Fruit fly (Drosophila melanogaster): Measurements from ENCODE around the gene Strump.
A peak's percentile ranks its signal among the peaks of the same experiment; 100 is the strongest.

Strump gene

DNA sequence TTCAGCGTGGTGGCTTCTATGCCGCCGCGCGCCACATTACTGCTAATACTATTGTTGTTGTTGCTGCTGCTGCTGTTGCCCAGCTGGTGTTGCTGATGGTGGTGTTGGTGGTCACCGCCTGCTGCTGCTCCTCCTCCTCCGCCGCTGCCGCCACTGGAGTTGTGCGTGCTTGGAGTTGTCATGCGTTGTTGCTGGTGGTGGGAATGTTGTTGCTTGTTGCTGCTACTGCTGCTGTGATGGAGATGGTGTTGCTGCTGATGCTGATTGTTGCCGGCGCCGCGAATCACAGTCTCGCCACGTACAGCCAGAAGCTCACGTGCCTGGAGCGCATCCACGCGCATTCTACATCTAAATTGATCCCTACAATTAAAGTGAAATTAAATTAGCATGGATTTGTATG is 19.8 kb downstream of the Strump start:
- TF ChIP-seq CG6791 (GFP tag; IDR thresholded peaks at IDR 0.05; ENCODE audit: partially characterized antibody): 0 out of 3 replicates have a peak, but pooled peaks have one; percentile 13
- TF ChIP-seq Ets65A (GFP tag): peak; percentile 37
- peak; percentile 25 for TF ChIP-seq Med (GFP tag)
- no peak for TF ChIP-seq Hr78 (GFP tag; optimal IDR thresholded peaks at IDR 0.05)

dm6 chr3L:16143685-16144539 is 22.1 kb downstream of the Strump start, which contains the start of gene CG32152:
Gene CG32152, minus strand, starts transcription at chr3L:16144036.
- TF ChIP-seq Hmx (GFP tag; optimal IDR thresholded peaks at IDR 0.05) (no peak), stwl (tag; optimal IDR thresholded peaks at IDR 0.05) (peak; percentile 70), CG4617 (GFP tag; optimal IDR thresholded peaks at IDR 0.05; ENCODE audit: borderline replicate concordance) (no peak), CG6689 (GFP tag; IDR thresholded peaks at IDR 0.05) (peak; percentile 97), gfzf (GFP tag; optimal IDR thresholded peaks at IDR 0.05) (peak; percentile 43), CG4424 (GFP tag; optimal IDR thresholded peaks at IDR 0.05) (peak; percentile 14), CG2712 (tag; optimal IDR thresholded peaks at IDR 0.05) (peak; percentile 4), Drgx (GFP tag; IDR thresholded peaks at IDR 0.05) (peak; percentile 70; the same call in 1 of the 2 replicates), Med (GFP tag) (peak; percentile 69), sens (GFP tag) (peak; percentile 67)

- peak in 1 of 2 experiments; percentile 74 for TF ChIP-seq Pdp1 (GFP tag; optimal IDR thresholded peaks at IDR 0.05)
- peak; percentile 23; the same call in 1 of the 2 replicates for TF ChIP-seq CG4360 (GFP tag; IDR thresholded peaks at IDR 0.05)
- TF ChIP-seq CG10959 (GFP tag; IDR thresholded peaks at IDR 0.05): 0 out of 2 replicates have a peak, but pooled peaks have one; percentile 33
- no peak for TF ChIP-seq mld (GFP tag; IDR thresholded peaks at IDR 0.05; ENCODE audit: partially characterized antibody)
- TF ChIP-seq CG13894 (tag; optimal IDR thresholded peaks at IDR 0.05): peak; percentile 19
- TF ChIP-seq CG18476 (GFP tag; optimal IDR thresholded peaks at IDR 0.05): no peak
- peak; percentile 45 for TF ChIP-seq CG12769 (tag; optimal IDR thresholded peaks at IDR 0.05)
- peak; percentile 47 for TF ChIP-seq cg (GFP tag; optimal IDR thresholded peaks at IDR 0.05)
- peak; percentile 72 for TF ChIP-seq Med (GFP tag)
- TF ChIP-seq Bdp1 (GFP tag; optimal IDR thresholded peaks at IDR 0.05): no peak
- 0 out of 3 replicates have a peak, but pooled peaks have one; percentile 52 for TF ChIP-seq CG3726 (GFP tag; IDR thresholded peaks at IDR 0.05)
Observed at dm6 chr3L:16145282-16145681, 23.5 kb downstream of the Strump start.

DNA sequence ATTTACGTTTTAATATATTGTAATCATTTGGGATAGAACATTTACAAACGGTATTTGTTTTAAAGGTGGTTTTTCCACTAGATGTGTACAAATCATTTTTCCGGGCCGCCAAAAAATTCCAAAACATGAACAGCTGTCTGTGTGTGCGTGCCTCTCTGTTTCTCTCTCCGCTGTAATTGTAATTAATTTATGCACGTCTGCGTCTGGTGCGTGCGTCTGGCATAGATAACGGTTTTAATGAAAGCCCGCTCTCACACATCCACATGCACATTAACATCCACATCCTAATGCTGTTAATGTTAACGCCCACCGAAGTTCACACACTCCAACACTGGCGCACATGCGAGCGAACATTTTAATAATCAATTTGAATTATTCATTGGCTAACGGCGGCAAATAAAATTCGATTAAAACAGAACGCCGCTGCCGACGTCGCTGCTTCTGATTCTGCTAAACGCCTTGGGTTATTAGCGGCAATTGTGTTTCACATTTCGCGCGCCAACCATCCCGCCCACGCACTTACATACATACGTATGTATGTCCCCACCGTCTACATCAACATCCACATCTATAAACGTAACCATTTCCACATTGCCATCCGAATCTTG is 24.2 kb downstream of the Strump start:
- no peak for TF ChIP-seq MESR4 (GFP tag; optimal IDR thresholded peaks at IDR 0.05)
- TF ChIP-seq CG2129 (GFP tag; IDR thresholded peaks at IDR 0.05; ENCODE audit: partially characterized antibody): no peak
- TF ChIP-seq Dek (tag; optimal IDR thresholded peaks at IDR 0.05): no peak
- no peak for TF ChIP-seq lab (GFP tag; optimal IDR thresholded peaks at IDR 0.05)
- TF ChIP-seq zfh1 (GFP tag; IDR thresholded peaks at IDR 0.05): no peak
- TF ChIP-seq sr (GFP tag; IDR thresholded peaks at IDR 0.05): peak; percentile 79
- peak; percentile 82 for TF ChIP-seq Adf1 (GFP tag; IDR thresholded peaks at IDR 0.05)
- TF ChIP-seq HHEX (GFP tag; optimal IDR thresholded peaks at IDR 0.05): no peak
- TF ChIP-seq da (GFP tag; optimal IDR thresholded peaks at IDR 0.05): no peak
- TF ChIP-seq psq (GFP tag; optimal IDR thresholded peaks at IDR 0.05): no peak
- peak; percentile 71 for TF ChIP-seq vvl (GFP tag; IDR thresholded peaks at IDR 0.05)
- no peak for TF ChIP-seq CG17829 (tag; optimal IDR thresholded peaks at IDR 0.05)
- no peak for TF ChIP-seq crc (GFP tag; optimal IDR thresholded peaks at IDR 0.05)
- TF ChIP-seq Hr78 (GFP tag; optimal IDR thresholded peaks at IDR 0.05): no peak
- TF ChIP-seq Doc2 (GFP tag; IDR thresholded peaks at IDR 0.05): no peak
- 0 out of 2 replicates have a peak, but pooled peaks have one; percentile 7 for TF ChIP-seq CG6689 (GFP tag; IDR thresholded peaks at IDR 0.05)
- TF ChIP-seq Med (GFP tag): peak; percentile 69
- no peak for TF ChIP-seq her (GFP tag; optimal IDR thresholded peaks at IDR 0.05)
- TF ChIP-seq CG15269 (tag; optimal IDR thresholded peaks at IDR 0.05): no peak
- TF ChIP-seq CG16815 (GFP tag; optimal IDR thresholded peaks at IDR 0.05): no peak
- TF ChIP-seq CG12659 (GFP tag; optimal IDR thresholded peaks at IDR 0.05): no peak
- TF ChIP-seq Hmr (GFP tag; optimal IDR thresholded peaks at IDR 0.05): no peak
